Worm (Caenorhabditis elegans) whole organism, L1 larva: Measurements from ENCODE around the gene mcm-6.

Source experiments
- C04F5.9 ChIP-seq: sonication (generic microtip); optimal IDR thresholded peaks from 2 replicates; lab custom pipeline; 2016; ENCODE audit warnings: missing genetic modification characterization, missing compliant biosample characterization
- ama-1 ChIP-seq: fragments of 150-350 bp; optimal IDR thresholded peaks from 2 replicates; lab custom pipeline; 2014
- blmp-1 ChIP-seq: fragments of 150-350 bp; optimal IDR thresholded peaks from 2 replicates; lab custom pipeline; 2014; ENCODE audit warnings: missing biosample characterization, missing genetic modification characterization
- dpl-1 ChIP-seq, 3 experiments: fragments of 150-350 bp in 2 of 3; sonication (generic microtip) in 1 of 3; optimal IDR thresholded peaks; 2 replicates each; lab custom pipeline; 2014 to 2017; ENCODE audit warnings: missing biosample characterization in 3 of 3, missing genetic modification characterization in 3 of 3, missing genetic modification reagents in 3 of 3
- elt-2 ChIP-seq: sonication (generic microtip); optimal IDR thresholded peaks from 2 replicates; lab custom pipeline; 2016; ENCODE audit warnings: missing genetic modification characterization, mild to moderate bottlenecking, inconsistent platforms, missing compliant biosample characterization, missing genetic modification reagents
- hpl-2 ChIP-seq: fragments of 150-350 bp; optimal IDR thresholded peaks from 2 replicates; lab custom pipeline; 2014; ENCODE audit warnings: missing biosample characterization, missing genetic modification reagents, missing genetic modification characterization
- jun-1 ChIP-seq: fragments of 150-350 bp; optimal IDR thresholded peaks from 2 replicates; lab custom pipeline; 2014; ENCODE audit warnings: missing biosample characterization, missing genetic modification reagents, missing genetic modification characterization
- lin-15B ChIP-seq: fragments of 150-350 bp; sonication (generic microtip); optimal IDR thresholded peaks from 3 replicates; lab custom pipeline; 2014; ENCODE audit warnings: missing biosample characterization, missing genetic modification characterization
- lin-39 ChIP-seq: fragments of 150-350 bp; optimal IDR thresholded peaks from 2 replicates; lab custom pipeline; 2014; ENCODE audit warnings: missing biosample characterization, missing genetic modification reagents, missing genetic modification characterization
- lir-3 ChIP-seq: sonication (generic microtip); optimal IDR thresholded peaks from 2 replicates; lab custom pipeline; 2016; ENCODE audit warnings: mild to moderate bottlenecking, missing genetic modification characterization, moderate library complexity, missing compliant biosample characterization; ENCODE audit not compliant: poor library complexity
- lsy-2 ChIP-seq, 2 experiments: fragments of 150-350 bp; optimal IDR thresholded peaks; 2 replicates each; lab custom pipeline; 2014; ENCODE audit warnings: missing biosample characterization in 2 of 2, missing genetic modification characterization in 2 of 2
- nhr-28 ChIP-seq: fragments of 150-350 bp; optimal IDR thresholded peaks from 2 replicates; lab custom pipeline; 2014; ENCODE audit warnings: missing biosample characterization, missing genetic modification characterization
- snpc-4 ChIP-seq: fragments of 150-350 bp; optimal IDR thresholded peaks from 2 replicates; lab custom pipeline; 2014; ENCODE audit warnings: missing biosample characterization, missing genetic modification characterization
- unc-130 ChIP-seq: fragments of 150-350 bp; optimal IDR thresholded peaks from 2 replicates; lab custom pipeline; 2017; ENCODE audit warnings: missing biosample characterization, missing genetic modification characterization, inconsistent platforms

- TF ChIP-seq dpl-1 (GFP tag; optimal IDR thresholded peaks at IDR 0.05; lab: Kevin White, UChicago) (peak; percentile 26 to 76 (median 44)), snpc-4 (tag; lab: Kevin White, UChicago) (no peak), blmp-1 (tag; lab: Kevin White, UChicago) (peak; percentile 70), C04F5.9 (tag; lab: Kevin White, UChicago) (peak; percentile 3), elt-2 (no peak), lin-39 (tag; lab: Kevin White, UChicago) (no peak), unc-130 (tag; lab: Kevin White, UChicago) (peak; percentile 42), ama-1 (lab: Kevin White, UChicago) (no peak), jun-1 (tag; lab: Kevin White, UChicago) (no peak), lsy-2 (tag; optimal IDR thresholded peaks at IDR 0.05; lab: Kevin White, UChicago) (peak; percentile 97 to 99), nhr-28 (no peak), lin-15B (tag; lab: Kevin White, UChicago) (peak; percentile 15), lir-3 (tag; lab: Kevin White, UChicago) (no peak), hpl-2 (GFP tag; lab: Kevin White, UChicago) (no peak)
These were observed 33.2 kb downstream of the mcm-6 start, which contains the start of the genes ZK632.10 and ZK632.11 for ce11 chrIII:9827163-9827951.
